Worm (Caenorhabditis elegans) whole organism, early embryonic: ENCODE data around the gene srx-33.

Experiments
- B0310.2 ChIP-seq: sonication (generic microtip); optimal IDR thresholded peaks from 2 replicates; lab custom pipeline; 2016; ENCODE audit warnings: mild to moderate bottlenecking, missing genetic modification characterization, missing compliant biosample characterization
- F13C5.2 ChIP-seq: sonication (generic microtip); optimal IDR thresholded peaks from 2 replicates; lab custom pipeline; 2017; ENCODE audit warnings: mild to moderate bottlenecking, missing genetic modification characterization, inconsistent platforms, missing compliant biosample characterization
- aly-1 ChIP-seq: sonication (generic microtip); optimal IDR thresholded peaks from 2 replicates; lab custom pipeline; 2016; ENCODE audit warnings: missing genetic modification characterization, missing compliant biosample characterization
- ama-1 ChIP-seq: fragments of 150-350 bp; optimal IDR thresholded peaks from 2 replicates; lab custom pipeline; 2014
- ceh-13 ChIP-seq: fragments of 200-800 bp; sonication (Bioruptor generic); optimal IDR thresholded peaks from 2 replicates; lab custom pipeline; 2018; ENCODE audit warnings: mild to moderate bottlenecking, missing genetic modification characterization, missing compliant biosample characterization
- ceh-36 ChIP-seq: sonication (generic microtip); optimal IDR thresholded peaks from 2 replicates; lab custom pipeline; 2016; ENCODE audit warnings: missing genetic modification characterization, inconsistent platforms, missing compliant biosample characterization
- ets-7 ChIP-seq: sonication (generic microtip); optimal IDR thresholded peaks from 2 replicates; lab custom pipeline; 2016; ENCODE audit warnings: missing genotype, missing genetic modification characterization, missing compliant biosample characterization
- flt-1 ChIP-seq: fragments of 200-800 bp; sonication (Bioruptor generic); IDR thresholded peaks from 2 replicates; pipeline ENCODE4 v1.3.6; 2022; ENCODE audit warnings: missing genetic modification characterization, missing compliant biosample characterization
- hmbx-1 ChIP-seq: sonication (generic microtip); optimal IDR thresholded peaks from 2 replicates; lab custom pipeline; 2016; ENCODE audit warnings: mild to moderate bottlenecking, missing genetic modification characterization, missing compliant biosample characterization
- pes-1 ChIP-seq: fragments of 200-800 bp; sonication (Bioruptor generic); IDR thresholded peaks from 2 replicates; pipeline ENCODE4 v1.3.6; 2022; ENCODE audit warnings: missing genetic modification reagents, missing genetic modification characterization, missing compliant biosample characterization
- scrt-1 ChIP-seq: fragments of 200-800 bp; sonication (Bioruptor generic); IDR thresholded peaks from 2 replicates; pipeline ENCODE4 v1.3.6; 2022; ENCODE audit warnings: missing genetic modification characterization, missing compliant biosample characterization
- tbx-11 ChIP-seq: fragments of 200-800 bp; sonication (Bioruptor generic); IDR thresholded peaks from 2 replicates; pipeline ENCODE4 v1.3.6; 2022; ENCODE audit warnings: missing genetic modification characterization, missing compliant biosample characterization
- tra-4 ChIP-seq: sonication (generic microtip); optimal IDR thresholded peaks from 2 replicates; lab custom pipeline; 2017; ENCODE audit warnings: missing genetic modification characterization, missing compliant biosample characterization

- no peak for TF ChIP-seq tbx-11 (GFP tag; lab: Robert Waterston, UW)
- no peak for TF ChIP-seq aly-1 (tag; lab: Kevin White, UChicago)
- no peak for TF ChIP-seq flt-1
- no peak for TF ChIP-seq ceh-13 (GFP tag; lab: Kevin White, UChicago)
- TF ChIP-seq scrt-1 (GFP tag; lab: Robert Waterston, UW) = no peak
- no peak for TF ChIP-seq ama-1 (lab: Kevin White, UChicago)
- TF ChIP-seq tra-4 (tag; lab: Kevin White, UChicago) = no peak
- no peak for TF ChIP-seq hmbx-1 (tag; lab: Kevin White, UChicago)
- TF ChIP-seq pes-1 (GFP tag; lab: Robert Waterston, UW) = no peak
- no peak for TF ChIP-seq ceh-36 (tag; lab: Kevin White, UChicago)
- no peak for TF ChIP-seq B0310.2
- TF ChIP-seq F13C5.2 = no peak
- no peak for TF ChIP-seq ets-7 (tag; lab: Kevin White, UChicago)
Measured at ce11 chrV:7123979-7124378, 5.3 kb upstream of the srx-33 start.
